Fruit fly (Drosophila melanogaster) whole organism, embryonic: Measurements from ENCODE around the gene CG32772.

Experiments
- Adf1 ChIP-seq: fragments of 200-800 bp; sonication (Bioruptor generic); IDR thresholded peaks from 2 replicates; pipeline ENCODE4 v1.3.6; 2022; ENCODE audit warnings: missing biosample characterization, missing genetic modification characterization
- Atf-2 ChIP-seq: fragments of 200-800 bp; sonication (Bioruptor generic); optimal IDR thresholded peaks from 2 replicates; lab custom pipeline; 2016; ENCODE audit warnings: missing biosample characterization, missing genetic modification characterization
- CG1024 ChIP-seq: fragments of 200-800 bp; sonication (Bioruptor generic); IDR thresholded peaks from 2 replicates; pipeline ENCODE4 v1.3.6; 2022; ENCODE audit warnings: missing biosample characterization, missing genetic modification characterization
- CG11560 ChIP-seq: fragments of 200-800 bp; sonication (Bioruptor generic); IDR thresholded peaks from 3 replicates; pipeline ENCODE4 v1.3.6; 2022; ENCODE audit warnings: missing biosample characterization, missing genetic modification characterization
- CG12104 ChIP-seq: fragments of 200-800 bp; sonication (Bioruptor generic); optimal IDR thresholded peaks from 3 replicates; lab custom pipeline; 2016; ENCODE audit warnings: missing biosample characterization, missing genetic modification characterization
- CG13775 ChIP-seq: fragments of 200-800 bp; sonication (Bioruptor generic); optimal IDR thresholded peaks from 3 replicates; lab custom pipeline; 2017; ENCODE audit warnings: missing biosample characterization, mild to moderate bottlenecking, missing genetic modification characterization
- CG15011 ChIP-seq: fragments of 200-800 bp; sonication (Bioruptor generic); optimal IDR thresholded peaks from 3 replicates; lab custom pipeline; 2018; ENCODE audit warnings: missing biosample characterization, mild to moderate bottlenecking, missing genetic modification characterization
- CG15696 ChIP-seq: fragments of 200-800 bp; sonication (Bioruptor generic); optimal IDR thresholded peaks from 2 replicates; lab custom pipeline; 2019; ENCODE audit warnings: missing biosample characterization, mild to moderate bottlenecking, missing genetic modification characterization, moderate library complexity
- CG16779 ChIP-seq: fragments of 200-800 bp; sonication (Bioruptor generic); IDR thresholded peaks from 2 replicates; pipeline ENCODE4 v1.3.6; 2022; ENCODE audit warnings: missing biosample characterization, missing genetic modification characterization
- CG17385 ChIP-seq: fragments of 200-800 bp; sonication (Bioruptor generic); optimal IDR thresholded peaks from 3 replicates; lab custom pipeline; 2018; ENCODE audit warnings: missing biosample characterization, mild to moderate bottlenecking, missing genetic modification characterization
- CG17829 ChIP-seq: fragments of 200-800 bp; optimal IDR thresholded peaks from 2 replicates; lab custom pipeline; 2019; ENCODE audit warnings: missing biosample characterization, mild to moderate bottlenecking, missing genetic modification characterization, moderate library complexity
- CG2199 ChIP-seq: fragments of 200-800 bp; sonication (Bioruptor generic); IDR thresholded peaks from 3 replicates; pipeline ENCODE4 v1.3.6; 2022; ENCODE audit warnings: missing biosample characterization, missing genetic modification characterization
- CG34422 ChIP-seq: fragments of 200-800 bp; sonication (Bioruptor generic); IDR thresholded peaks from 3 replicates; pipeline ENCODE4 v1.3.6; 2022; ENCODE audit warnings: missing biosample characterization, missing genetic modification characterization
- CG4282 ChIP-seq: fragments of 200-800 bp; sonication (Bioruptor generic); optimal IDR thresholded peaks from 2 replicates; lab custom pipeline; 2016; ENCODE audit warnings: missing biosample characterization, missing genetic modification characterization
- CG4820 ChIP-seq: fragments of 200-800 bp; sonication (Bioruptor generic); optimal IDR thresholded peaks from 3 replicates; lab custom pipeline; 2016; ENCODE audit warnings: missing biosample characterization, missing genetic modification characterization
- CG4854 ChIP-seq: fragments of 200-800 bp; sonication (Bioruptor generic); optimal IDR thresholded peaks from 2 replicates; lab custom pipeline; 2016; ENCODE audit warnings: missing biosample characterization, missing genetic modification characterization, inconsistent platforms
- CG5245 ChIP-seq: fragments of 200-800 bp; sonication (Bioruptor generic); optimal IDR thresholded peaks from 3 replicates; lab custom pipeline; 2016; ENCODE audit warnings: missing biosample characterization, missing genetic modification characterization
- CG7271 ChIP-seq: fragments of 200-800 bp; sonication (Bioruptor generic); optimal IDR thresholded peaks from 2 replicates; lab custom pipeline; 2018; ENCODE audit warnings: missing biosample characterization, mild to moderate bottlenecking, missing genetic modification characterization, moderate library complexity
- CG8388 ChIP-seq: fragments of 200-800 bp; sonication (Bioruptor generic); optimal IDR thresholded peaks from 2 replicates; lab custom pipeline; 2019; ENCODE audit warnings: missing biosample characterization, mild to moderate bottlenecking, missing genetic modification characterization, moderate library complexity
- Camta ChIP-seq: fragments of 200-800 bp; sonication (Bioruptor generic); optimal IDR thresholded peaks from 2 replicates; lab custom pipeline; 2016; ENCODE audit warnings: missing biosample characterization, missing genetic modification characterization
- Dek ChIP-seq: fragments of 200-800 bp; sonication (Bioruptor generic); optimal IDR thresholded peaks from 3 replicates; lab custom pipeline; 2019; ENCODE audit warnings: missing biosample characterization, mild to moderate bottlenecking, missing genetic modification characterization, moderate library complexity
- Doc3 ChIP-seq: fragments of 200-800 bp; sonication (Bioruptor generic); IDR thresholded peaks from 3 replicates; pipeline ENCODE4 v1.3.6; 2022; ENCODE audit warnings: missing biosample characterization, missing genetic modification characterization; ENCODE audit not compliant: partially characterized antibody
- Drgx ChIP-seq: fragments of 200-800 bp; sonication (Bioruptor generic); IDR thresholded peaks from 2 replicates; pipeline ENCODE4 v1.3.6; 2022; ENCODE audit warnings: missing biosample characterization, missing genetic modification characterization
- ERR ChIP-seq: fragments of 200-800 bp; sonication (Bioruptor generic); optimal IDR thresholded peaks from 2 replicates; lab custom pipeline; 2016; ENCODE audit warnings: missing biosample characterization, missing genetic modification characterization
- Ets97D ChIP-seq: fragments of 200-800 bp; sonication (Bioruptor generic); optimal IDR thresholded peaks from 3 replicates; lab custom pipeline; 2016; ENCODE audit warnings: missing biosample characterization, missing genetic modification characterization
- Fer1 ChIP-seq: fragments of 200-800 bp; sonication (Bioruptor generic); optimal IDR thresholded peaks from 2 replicates; lab custom pipeline; 2017; ENCODE audit warnings: missing biosample characterization, mild to moderate bottlenecking, missing genetic modification characterization
- Meics ChIP-seq: fragments of 200-800 bp; sonication (Bioruptor generic); optimal IDR thresholded peaks from 2 replicates; lab custom pipeline; 2017; ENCODE audit warnings: missing biosample characterization, mild to moderate bottlenecking, missing genetic modification characterization
- Optix ChIP-seq: fragments of 200-800 bp; sonication (Bioruptor generic); IDR thresholded peaks from 3 replicates; pipeline ENCODE4 v1.3.6; 2022; ENCODE audit warnings: missing biosample characterization, missing genetic modification characterization
- Ptx1 ChIP-seq: fragments of 200-800 bp; sonication (Bioruptor generic); IDR thresholded peaks from 2 replicates; pipeline ENCODE4 v1.3.6; 2022; ENCODE audit warnings: missing biosample characterization, missing genetic modification characterization
- Xrp1 ChIP-seq: fragments of 200-800 bp; sonication (Bioruptor generic); IDR thresholded peaks from 2 replicates; pipeline ENCODE4 v1.3.6; 2022; ENCODE audit warnings: missing biosample characterization, missing genetic modification characterization
- al ChIP-seq: fragments of 200-800 bp; sonication (Bioruptor generic); IDR thresholded peaks from 2 replicates; pipeline ENCODE4 v1.3.6; 2022; ENCODE audit warnings: missing biosample characterization, missing genetic modification characterization
- amos ChIP-seq: fragments of 200-800 bp; sonication (Bioruptor generic); IDR thresholded peaks from 2 replicates; pipeline ENCODE4 v1.3.6; 2022; ENCODE audit warnings: missing biosample characterization, missing genetic modification characterization; ENCODE audit not compliant: partially characterized antibody
- cg ChIP-seq: fragments of 200-800 bp; sonication (Bioruptor generic); optimal IDR thresholded peaks from 3 replicates; lab custom pipeline; 2019; ENCODE audit warnings: missing biosample characterization, mild to moderate bottlenecking, missing genetic modification characterization, moderate library complexity
- corto ChIP-seq: fragments of 200-800 bp; sonication (Bioruptor generic); optimal IDR thresholded peaks from 2 replicates; lab custom pipeline; 2016; ENCODE audit warnings: missing biosample characterization, mild to moderate bottlenecking, missing genetic modification characterization, moderate library complexity
- crc ChIP-seq: fragments of 200-800 bp; sonication (Bioruptor generic); optimal IDR thresholded peaks from 2 replicates; lab custom pipeline; 2016; ENCODE audit warnings: missing biosample characterization, missing genetic modification characterization
- croc ChIP-seq: fragments of 200-800 bp; sonication (Bioruptor generic); conservative IDR thresholded peaks from 3 replicates; pipeline ENCODE4 v1.3.6; 2022; ENCODE audit warnings: missing biosample characterization, missing genetic modification characterization
- dan ChIP-seq: fragments of 200-800 bp; sonication (Bioruptor generic); IDR thresholded peaks from 2 replicates; pipeline ENCODE4 v1.3.6; 2022; ENCODE audit warnings: missing biosample characterization, missing genetic modification characterization
- disco-r ChIP-seq: fragments of 200-800 bp; sonication (Bioruptor generic); optimal IDR thresholded peaks from 2 replicates; lab custom pipeline; 2016; ENCODE audit warnings: missing biosample characterization, missing genetic modification characterization
- dysf ChIP-seq: fragments of 200-800 bp; sonication (Bioruptor generic); IDR thresholded peaks from 3 replicates; pipeline ENCODE4 v1.3.6; 2022; ENCODE audit warnings: missing biosample characterization, missing genetic modification characterization
- ftz-f1 ChIP-seq: fragments of 200-800 bp; sonication (Bioruptor generic); optimal IDR thresholded peaks from 2 replicates; lab custom pipeline; 2016; ENCODE audit warnings: missing biosample characterization, missing genetic modification characterization
- grau ChIP-seq: fragments of 200-800 bp; optimal IDR thresholded peaks from 3 replicates; lab custom pipeline; 2019; ENCODE audit warnings: missing biosample characterization, mild to moderate bottlenecking, missing genetic modification characterization, moderate library complexity
- grn ChIP-seq: fragments of 200-800 bp; sonication (Bioruptor generic); optimal IDR thresholded peaks from 3 replicates; lab custom pipeline; 2017; ENCODE audit warnings: missing biosample characterization, missing genetic modification characterization
- insv ChIP-seq, 2 experiments: fragments of 200-800 bp; sonication (Bioruptor generic); optimal IDR thresholded peaks; 3 replicates each; lab custom pipeline; 2016 to 2018; ENCODE audit warnings: missing biosample characterization in 2 of 2, missing genetic modification characterization in 2 of 2
- nerfin-1 ChIP-seq: fragments of 200-800 bp; sonication (Bioruptor generic); optimal IDR thresholded peaks from 3 replicates; lab custom pipeline; 2019; ENCODE audit warnings: missing biosample characterization, mild to moderate bottlenecking, missing genetic modification characterization, moderate library complexity
- nom ChIP-seq: fragments of 200-800 bp; sonication (Bioruptor generic); optimal IDR thresholded peaks from 2 replicates; lab custom pipeline; 2017; ENCODE audit warnings: missing biosample characterization, missing genetic modification characterization, mild to moderate bottlenecking, moderate library complexity, missing genetic modification reagents
- odd ChIP-seq: fragments of 200-800 bp; sonication (Bioruptor generic); optimal IDR thresholded peaks from 2 replicates; lab custom pipeline; 2017; ENCODE audit warnings: missing biosample characterization, mild to moderate bottlenecking, missing genetic modification characterization
- row ChIP-seq: fragments of 200-800 bp; sonication (Bioruptor generic); IDR thresholded peaks from 3 replicates; pipeline ENCODE4 v1.3.6; 2022; ENCODE audit warnings: missing biosample characterization, missing genetic modification characterization
- sd ChIP-seq: fragments of 200-800 bp; sonication (Bioruptor generic); optimal IDR thresholded peaks from 3 replicates; lab custom pipeline; 2018; ENCODE audit warnings: missing biosample characterization, mild to moderate bottlenecking, missing genetic modification characterization, moderate library complexity
- tna ChIP-seq: fragments of 200-800 bp; sonication (Bioruptor generic); IDR thresholded peaks from 2 replicates; pipeline ENCODE4 v1.3.6; 2022; ENCODE audit warnings: missing biosample characterization, missing genetic modification characterization; ENCODE audit not compliant: partially characterized antibody
- vnd ChIP-seq: fragments of 200-800 bp; sonication (Bioruptor generic); IDR thresholded peaks from 3 replicates; pipeline ENCODE4 v1.3.6; 2022; ENCODE audit warnings: missing biosample characterization, missing genetic modification characterization; ENCODE audit not compliant: partially characterized antibody

CG32772 gene

dm6 chrX:4937222-4938071 lies 28.5 kb downstream of the CG32772 start (continued):
- TF ChIP-seq Camta (GFP tag; lab: Kevin White, UChicago), result no peak
- no peak for TF ChIP-seq tna (GFP tag; lab: Robert Waterston, UW)
- peak; percentile 21 for TF ChIP-seq odd
- peak; percentile 82 for TF ChIP-seq cg (GFP tag; lab: Kevin White, UChicago)
- no peak for TF ChIP-seq Xrp1 (GFP tag; lab: Robert Waterston, UW)
- no peak for TF ChIP-seq CG15011 (GFP tag; lab: Kevin White, UChicago)
- TF ChIP-seq ftz-f1 (GFP tag; lab: Kevin White, UChicago), result peak; percentile 41
- TF ChIP-seq CG8388 (GFP tag; lab: Kevin White, UChicago), result no peak
- no peak for TF ChIP-seq CG15696
- no peak for TF ChIP-seq CG13775 (GFP tag; lab: Kevin White, UChicago)
- no peak for TF ChIP-seq CG11560 (tag; lab: Robert Waterston, UW)
- no peak for TF ChIP-seq CG16779 (GFP tag; lab: Robert Waterston, UW)
- peak; percentile 1 for TF ChIP-seq nom (GFP tag; lab: Kevin White, UChicago)
- TF ChIP-seq Atf-2 (GFP tag; lab: Kevin White, UChicago), result no peak
- TF ChIP-seq CG17385 (GFP tag; lab: Kevin White, UChicago), result peak; percentile 60
- TF ChIP-seq dysf (GFP tag; lab: Robert Waterston, UW), result no peak
- no peak for TF ChIP-seq croc
- TF ChIP-seq Ptx1 (GFP tag; lab: Robert Waterston, UW), result no peak
- no peak for TF ChIP-seq CG4820 (GFP tag; lab: Kevin White, UChicago)
- TF ChIP-seq CG1024, result no peak
- TF ChIP-seq crc, result no peak
- no peak for TF ChIP-seq Drgx (GFP tag; lab: Robert Waterston, UW)
- no peak for TF ChIP-seq al
- peak; percentile 62 for TF ChIP-seq sd (tag; lab: Kevin White, UChicago)
- no peak for TF ChIP-seq ERR
- peak; percentile 24; the same call in 1 of the 3 replicates for TF ChIP-seq CG34422 (GFP tag; lab: Robert Waterston, UW)
- no peak for TF ChIP-seq Doc3
- no peak for TF ChIP-seq Optix (GFP tag; lab: Robert Waterston, UW)
- peak; percentile 20; the same call in 1 of the 2 replicates for TF ChIP-seq Adf1 (GFP tag; lab: Robert Waterston, UW)
- peak; percentile 10 for TF ChIP-seq Fer1 (GFP tag; lab: Kevin White, UChicago)
- no peak for TF ChIP-seq CG4854 (GFP tag; lab: Kevin White, UChicago)
- no peak for TF ChIP-seq CG5245 (GFP tag; lab: Kevin White, UChicago)
- TF ChIP-seq CG7271 (tag; lab: Kevin White, UChicago), result no peak
- no peak for TF ChIP-seq vnd (GFP tag; lab: Robert Waterston, UW)
- TF ChIP-seq dan (GFP tag; lab: Robert Waterston, UW), result no peak
- TF ChIP-seq insv (GFP tag; optimal IDR thresholded peaks at IDR 0.05; lab: Kevin White, UChicago), result peak in 1 of 2 experiments; percentile 58
- TF ChIP-seq row (GFP tag; lab: Robert Waterston, UW), result no peak
- TF ChIP-seq Dek (tag; lab: Kevin White, UChicago), result no peak
- no peak for TF ChIP-seq nerfin-1 (tag; lab: Kevin White, UChicago)
- TF ChIP-seq disco-r, result no peak
- TF ChIP-seq CG17829, result no peak
- no peak for TF ChIP-seq CG2199 (GFP tag; lab: Robert Waterston, UW)
- TF ChIP-seq CG4282, result no peak
- no peak for TF ChIP-seq grn
- TF ChIP-seq grau (tag; lab: Kevin White, UChicago), result no peak
- no peak for TF ChIP-seq amos (GFP tag; lab: Robert Waterston, UW)
- TF ChIP-seq corto (GFP tag; lab: Kevin White, UChicago), result no peak
- no peak for TF ChIP-seq Meics
- TF ChIP-seq Ets97D (GFP tag; lab: Kevin White, UChicago), result no peak
- TF ChIP-seq CG12104 (GFP tag; lab: Kevin White, UChicago), result no peak
